Worm (Caenorhabditis elegans) whole organism, young adult: ENCODE data around the gene K08E4.3.

Experiments
- C17E4.6 ChIP-seq: fragments of 200-800 bp; sonication (Bioruptor generic); IDR thresholded peaks from 2 replicates; pipeline ENCODE4 v1.3.6; 2022; ENCODE audit warnings: missing genetic modification reagents, missing genetic modification characterization, missing compliant biosample characterization
- D2030.7 ChIP-seq: fragments of 200-800 bp; sonication (Bioruptor generic); IDR thresholded peaks from 2 replicates; pipeline ENCODE4 v1.3.6; 2022; ENCODE audit warnings: missing genetic modification reagents, missing genetic modification characterization, missing compliant biosample characterization
- F37B4.10 ChIP-seq: fragments of 200-800 bp; sonication (Bioruptor generic); IDR thresholded peaks from 2 replicates; pipeline ENCODE4 v1.3.6; 2022; ENCODE audit warnings: missing genetic modification characterization, missing compliant biosample characterization
- F39B2.1 ChIP-seq: fragments of 200-800 bp; sonication (Bioruptor generic); IDR thresholded peaks from 2 replicates; pipeline ENCODE4 v1.3.6; 2022; ENCODE audit warnings: missing genetic modification reagents, missing genetic modification characterization, missing compliant biosample characterization
- F52B5.7 ChIP-seq: sonication (generic microtip); optimal IDR thresholded peaks from 2 replicates; lab custom pipeline; 2016; ENCODE audit warnings: mild to moderate bottlenecking, missing genetic modification characterization, missing compliant biosample characterization
- F55B11.4 ChIP-seq: sonication (generic microtip); optimal IDR thresholded peaks from 2 replicates; lab custom pipeline; 2016; ENCODE audit warnings: missing compliant biosample characterization, missing genetic modification characterization, borderline replicate concordance; ENCODE audit not compliant: insufficient read depth
- F57A8.1 ChIP-seq: fragments of 200-800 bp; sonication (Bioruptor generic); optimal IDR thresholded peaks from 2 replicates; lab custom pipeline; 2018; ENCODE audit warnings: mild to moderate bottlenecking, missing genetic modification characterization, moderate library complexity, missing compliant biosample characterization
- F57C9.4 ChIP-seq: sonication (generic microtip); optimal IDR thresholded peaks from 2 replicates; lab custom pipeline; 2017; ENCODE audit warnings: mild to moderate bottlenecking, missing genetic modification characterization, missing compliant biosample characterization
- T07F8.4 ChIP-seq: sonication (generic microtip); optimal IDR thresholded peaks from 2 replicates; lab custom pipeline; 2016; ENCODE audit warnings: mild to moderate bottlenecking, missing genetic modification characterization, moderate library complexity, missing compliant biosample characterization
- bed-2 ChIP-seq: fragments of 200-800 bp; sonication (Bioruptor generic); IDR thresholded peaks from 2 replicates; pipeline ENCODE4 v1.3.6; 2022; ENCODE audit warnings: missing genetic modification reagents, missing genetic modification characterization, missing compliant biosample characterization
- ceh-91 ChIP-seq: fragments of 200-800 bp; sonication (Bioruptor generic); IDR thresholded peaks from 2 replicates; pipeline ENCODE4 v1.3.6; 2022; ENCODE audit warnings: missing genetic modification reagents, missing genetic modification characterization, missing compliant biosample characterization
- dpl-1 ChIP-seq: fragments of 150-350 bp; optimal IDR thresholded peaks from 2 replicates; lab custom pipeline; 2014; ENCODE audit warnings: missing biosample characterization, missing genetic modification reagents, missing genetic modification characterization
- efl-1 ChIP-seq: fragments of 150-350 bp; optimal IDR thresholded peaks from 2 replicates; lab custom pipeline; 2014; ENCODE audit warnings: missing biosample characterization, missing genetic modification reagents, missing genetic modification characterization
- him-1 ChIP-seq: sonication (generic microtip); optimal IDR thresholded peaks from 2 replicates; lab custom pipeline; 2016; ENCODE audit warnings: missing genotype, missing genetic modification reagents, missing genetic modification characterization, missing compliant biosample characterization
- hmg-1.2 ChIP-seq: fragments of 200-800 bp; sonication (Bioruptor generic); IDR thresholded peaks from 2 replicates; pipeline ENCODE4 v1.3.6; 2022; ENCODE audit warnings: missing genetic modification reagents, missing genetic modification characterization, missing compliant biosample characterization
- hsf-1 ChIP-seq: fragments of 200-800 bp; sonication (Bioruptor generic); IDR thresholded peaks from 2 replicates; pipeline ENCODE4 v1.3.6; 2022; ENCODE audit warnings: missing genetic modification reagents, missing genetic modification characterization, missing compliant biosample characterization
- lag-1 ChIP-seq: fragments of 200-800 bp; sonication (Bioruptor generic); IDR thresholded peaks from 2 replicates; pipeline ENCODE4 v1.3.6; 2022; ENCODE audit warnings: missing genetic modification reagents, missing genetic modification characterization, missing compliant biosample characterization
- madf-3 ChIP-seq: fragments of 200-800 bp; sonication (Bioruptor generic); IDR thresholded peaks from 2 replicates; pipeline ENCODE4 v1.3.6; 2022; ENCODE audit warnings: missing genetic modification reagents, missing genetic modification characterization, missing compliant biosample characterization
- madf-6 ChIP-seq: fragments of 200-800 bp; sonication (Bioruptor generic); IDR thresholded peaks from 2 replicates; pipeline ENCODE4 v1.3.6; 2022; ENCODE audit warnings: missing genetic modification reagents, missing genetic modification characterization, missing compliant biosample characterization
- madf-8 ChIP-seq: fragments of 200-800 bp; sonication (Bioruptor generic); conservative IDR thresholded peaks from 2 replicates; pipeline ENCODE4 v1.3.6; 2022; ENCODE audit warnings: missing genetic modification reagents, missing genetic modification characterization, missing compliant biosample characterization
- mcd-1 ChIP-seq: fragments of 200-800 bp; sonication (Bioruptor generic); IDR thresholded peaks from 2 replicates; pipeline ENCODE4 v1.3.6; 2022; ENCODE audit warnings: missing genetic modification reagents, missing genetic modification characterization, missing compliant biosample characterization
- nhr-90 ChIP-seq: sonication (generic microtip); optimal IDR thresholded peaks from 2 replicates; lab custom pipeline; 2016; ENCODE audit warnings: missing genotype, mild to moderate bottlenecking, missing genetic modification characterization, missing compliant biosample characterization
- rpc-1 ChIP-seq, 2 experiments: fragments of 150-350 bp in 1 of 2; sonication (generic microtip) in 1 of 2; optimal IDR thresholded peaks; 2 replicates each; lab custom pipeline; 2014 to 2018; ENCODE audit warnings: missing biosample characterization in 1 of 2, missing genetic modification characterization in 1 of 2, missing genetic modification reagents in 1 of 2, missing genotype in 1 of 2
- snpc-1.1 ChIP-seq: sonication (generic microtip); optimal IDR thresholded peaks from 2 replicates; lab custom pipeline; 2017; ENCODE audit warnings: missing genetic modification characterization, mild to moderate bottlenecking, missing compliant biosample characterization, antibody characterized with exemption, moderate library complexity, missing genotype, missing genetic modification reagents; ENCODE audit not compliant: insufficient read depth
- somi-1 ChIP-seq: fragments of 200-800 bp; sonication (Bioruptor generic); optimal IDR thresholded peaks from 2 replicates; lab custom pipeline; 2018; ENCODE audit warnings: mild to moderate bottlenecking, missing genetic modification characterization, missing compliant biosample characterization
- sptf-2 ChIP-seq: fragments of 200-800 bp; sonication (Bioruptor generic); optimal IDR thresholded peaks from 2 replicates; lab custom pipeline; 2018; ENCODE audit warnings: mild to moderate bottlenecking, missing genetic modification characterization, missing compliant biosample characterization
- xnd-1 ChIP-seq: sonication (generic microtip); optimal IDR thresholded peaks from 2 replicates; lab custom pipeline; 2016; ENCODE audit warnings: missing genotype, missing genetic modification reagents, missing genetic modification characterization, missing compliant biosample characterization
- zfh-2 ChIP-seq: fragments of 200-800 bp; sonication (Bioruptor generic); conservative IDR thresholded peaks from 2 replicates; pipeline ENCODE4 v1.3.6; 2022; ENCODE audit warnings: missing genetic modification reagents, missing genetic modification characterization, missing compliant biosample characterization
- ztf-18 ChIP-seq: sonication (generic microtip); optimal IDR thresholded peaks from 2 replicates; lab custom pipeline; 2016; ENCODE audit warnings: missing genotype, mild to moderate bottlenecking, missing genetic modification characterization, missing compliant biosample characterization
- ztf-3 ChIP-seq: fragments of 200-800 bp; sonication (Bioruptor generic); optimal IDR thresholded peaks from 2 replicates; lab custom pipeline; 2018; ENCODE audit warnings: mild to moderate bottlenecking, missing genetic modification characterization, missing compliant biosample characterization

K08E4.3 gene

ce11 chrIV:12047552-12048347 is 9.8 kb upstream of the K08E4.3 start, which contains the start of gene T12G3.4 (continued):
- TF ChIP-seq F57A8.1 (GFP tag; lab: Kevin White, UChicago) = no peak
- peak; percentile 64; the same call in 1 of the 2 replicates for TF ChIP-seq ceh-91 (GFP tag; lab: Robert Waterston, UW)
- no peak for TF ChIP-seq hmg-1.2
- TF ChIP-seq mcd-1 (GFP tag; lab: Robert Waterston, UW) = no peak

- TF ChIP-seq F57A8.1 (GFP tag; lab: Kevin White, UChicago) (no peak), dpl-1 (GFP tag; lab: Kevin White, UChicago) (peak; percentile 10), madf-6 (GFP tag; lab: Robert Waterston, UW) (peak; percentile 37; the same call in 1 of the 2 replicates), F39B2.1 (no peak), F57C9.4 (no peak)
Measured at ce11 chrIV:12051049-12051792, 6.3 kb upstream of the K08E4.3 start, which contains the start of the genes bre-5 and spt-5. TSS of gene bre-5 (minus strand) at chrIV:12051215. TSS of gene spt-5 (plus strand) at chrIV:12051491.

ce11 chrIV:12052461-12052860 is 5.1 kb upstream of the K08E4.3 start:
- TF ChIP-seq C17E4.6 (no peak), F57A8.1 (GFP tag; lab: Kevin White, UChicago) (no peak), bed-2 (no peak), F57C9.4 (no peak), F55B11.4 (tag; lab: Kevin White, UChicago) (no peak), snpc-1.1 (no peak), ztf-3 (GFP tag; lab: Kevin White, UChicago) (no peak), sptf-2 (GFP tag; lab: Kevin White, UChicago) (no peak), T07F8.4 (tag; lab: Kevin White, UChicago) (no peak), him-1 (no peak), madf-3 (GFP tag; lab: Robert Waterston, UW) (no peak), F39B2.1 (no peak), lag-1 (GFP tag; lab: Robert Waterston, UW) (no peak), F37B4.10 (GFP tag; lab: Robert Waterston, UW) (no peak)

- TF ChIP-seq madf-8 (GFP tag; lab: Robert Waterston, UW) = 0 out of 2 replicates have a peak, but pooled peaks have one; percentile 18
- 0 out of 2 replicates have a peak, but pooled peaks have one; percentile 8 for TF ChIP-seq ceh-91 (GFP tag; lab: Robert Waterston, UW)
- no peak for TF ChIP-seq D2030.7 (GFP tag; lab: Robert Waterston, UW)
- TF ChIP-seq xnd-1 (tag; lab: Kevin White, UChicago) = peak; percentile 28
- TF ChIP-seq hsf-1 = no peak
- peak; percentile 58 for TF ChIP-seq efl-1 (GFP tag; lab: Kevin White, UChicago)
- no peak for TF ChIP-seq nhr-90 (tag; lab: Kevin White, UChicago)
- no peak for TF ChIP-seq madf-3 (GFP tag; lab: Robert Waterston, UW)
- peak; percentile 57; the same call in 1 of the 2 replicates for TF ChIP-seq madf-6 (GFP tag; lab: Robert Waterston, UW)
Measured at ce11 chrIV:12056603-12057002, 939 bp upstream of the K08E4.3 start, which contains the start of gene K08E4.2. TSS of gene K08E4.2 (minus strand) at chrIV:12056656.

ce11 chrIV:12061229-12061628 is 3.7 kb downstream of the K08E4.3 start, which contains the start of gene K08E4.8:
TSS of gene K08E4.8 (minus strand) at chrIV:12061329.
- TF ChIP-seq F52B5.7 (tag; lab: Kevin White, UChicago) = no peak
- TF ChIP-seq madf-6 (GFP tag; lab: Robert Waterston, UW) = no peak
- no peak for TF ChIP-seq zfh-2 (GFP tag; lab: Robert Waterston, UW)
- TF ChIP-seq ztf-18 = no peak
- no peak for TF ChIP-seq hsf-1
- TF ChIP-seq rpc-1 (optimal IDR thresholded peaks at IDR 0.05; lab: Kevin White, UChicago) = no peak
- TF ChIP-seq rpc-1 (tag; optimal IDR thresholded peaks at IDR 0.05; lab: Kevin White, UChicago) = no peak
- TF ChIP-seq somi-1 (GFP tag; lab: Kevin White, UChicago) = no peak
